Fruit fly (Drosophila melanogaster) whole organism, wandering third instar larva: ENCODE measurements around the gene Nthl1.
A peak's percentile ranks its signal among the peaks of the same experiment; 100 is the strongest.

Experiments used
- Abd-B ChIP-seq: fragments of >200 bp; optimal IDR thresholded peaks from 2 replicates; lab custom pipeline; 2017; ENCODE audit warnings: missing biosample characterization, missing genetic modification characterization
- CG32264 ChIP-seq: fragments of 200-800 bp; sonication (Bioruptor generic); optimal IDR thresholded peaks from 2 replicates; lab custom pipeline; 2016; ENCODE audit warnings: missing biosample characterization, missing genetic modification characterization
- CG9705 ChIP-seq: fragments of 200-800 bp; sonication (Bioruptor generic); optimal IDR thresholded peaks from 2 replicates; lab custom pipeline; 2018; ENCODE audit warnings: missing biosample characterization, mild to moderate bottlenecking, missing genetic modification characterization
- CrebA ChIP-seq: fragments of 200-800 bp; sonication (Bioruptor generic); optimal IDR thresholded peaks from 2 replicates; lab custom pipeline; 2016; ENCODE audit warnings: missing biosample characterization, mild to moderate bottlenecking, missing genetic modification characterization, borderline replicate concordance
- Dfd ChIP-seq: fragments of >200 bp; optimal IDR thresholded peaks from 2 replicates; lab custom pipeline; 2017; ENCODE audit warnings: missing biosample characterization, missing genetic modification characterization
- Dif ChIP-seq: fragments of 200-275, 200-300 bp; sonication (Bioruptor generic); optimal IDR thresholded peaks from 2 replicates; lab custom pipeline; 2018; ENCODE audit warnings: missing biosample characterization, missing genetic modification characterization; ENCODE audit not compliant: partially characterized antibody
- GATAd ChIP-seq: sonication (Bioruptor generic); optimal IDR thresholded peaks from 2 replicates; lab custom pipeline; 2016; ENCODE audit warnings: missing biosample characterization, missing genetic modification characterization
- HLH106 ChIP-seq: fragments of 200-800 bp; optimal IDR thresholded peaks from 3 replicates; lab custom pipeline; 2019; ENCODE audit warnings: missing biosample characterization, mild to moderate bottlenecking, missing genetic modification characterization, moderate library complexity
- Hnf4 ChIP-seq: fragments of 200-800 bp; sonication (Bioruptor generic); optimal IDR thresholded peaks from 2 replicates; lab custom pipeline; 2016; ENCODE audit warnings: missing biosample characterization, mild to moderate bottlenecking, missing genetic modification characterization
- Hr78 ChIP-seq: fragments of >200 bp; optimal IDR thresholded peaks from 2 replicates; lab custom pipeline; 2017; ENCODE audit warnings: missing biosample characterization, missing genetic modification characterization
- Hr83 ChIP-seq: fragments of 200-300 bp; sonication (Bioruptor generic); optimal IDR thresholded peaks from 2 replicates; lab custom pipeline; 2016; ENCODE audit warnings: missing biosample characterization, mild to moderate bottlenecking, missing genetic modification characterization, moderate library complexity; ENCODE audit not compliant: poor library complexity, severe bottlenecking
- Jra ChIP-seq: sonication (Bioruptor generic); optimal IDR thresholded peaks from 2 replicates; lab custom pipeline; 2016; ENCODE audit warnings: missing biosample characterization, missing genetic modification characterization
- Mio ChIP-seq: sonication (Bioruptor generic); optimal IDR thresholded peaks from 2 replicates; lab custom pipeline; 2016; ENCODE audit warnings: missing biosample characterization, missing genetic modification characterization
- Myc ChIP-seq: fragments of >200 bp; optimal IDR thresholded peaks from 2 replicates; lab custom pipeline; 2017
- N ChIP-seq: fragments of >200 bp; optimal IDR thresholded peaks from 2 replicates; lab custom pipeline; 2018; ENCODE audit warnings: missing biosample characterization, missing external identifiers, missing genetic modification characterization
- OdsH ChIP-seq: fragments of 200-800 bp; sonication (Bioruptor generic); optimal IDR thresholded peaks from 2 replicates; lab custom pipeline; 2016; ENCODE audit warnings: missing biosample characterization, mild to moderate bottlenecking, missing genetic modification characterization
- Rel ChIP-seq, 2 experiments: fragments of 200-800 bp; sonication (Bioruptor generic) in 1 of 2; optimal IDR thresholded peaks; 2 replicates in 1 of 2; 3 replicates in 1 of 2; lab custom pipeline; 2016 to 2019; ENCODE audit warnings: mild to moderate bottlenecking in 2 of 2, missing biosample characterization in 2 of 2, missing genetic modification characterization in 2 of 2, moderate library complexity in 1 of 2
- Sp1 ChIP-seq: fragments of 200-800 bp; sonication (Bioruptor generic); optimal IDR thresholded peaks from 3 replicates; lab custom pipeline; 2019; ENCODE audit warnings: missing biosample characterization, mild to moderate bottlenecking, missing genetic modification characterization, moderate library complexity
- Vsx2 ChIP-seq: fragments of 200-300, 225-300 bp; sonication (Bioruptor generic); optimal IDR thresholded peaks from 2 replicates; lab custom pipeline; 2018; ENCODE audit warnings: missing biosample characterization, missing genetic modification characterization; ENCODE audit not compliant: partially characterized antibody
- br ChIP-seq: fragments of 200-800 bp; sonication (Bioruptor generic); optimal IDR thresholded peaks from 2 replicates; lab custom pipeline; 2016; ENCODE audit warnings: missing biosample characterization, missing genetic modification characterization
- brk ChIP-seq: fragments of 200-800 bp; sonication (Bioruptor generic); optimal IDR thresholded peaks from 2 replicates; lab custom pipeline; 2016; ENCODE audit warnings: missing biosample characterization, mild to moderate bottlenecking, missing genetic modification characterization
- dl ChIP-seq, 2 experiments: fragments of 175-275, 200-275 bp in 1 of 2; fragments of 200-275 bp in 1 of 2; sonication (Bioruptor generic); optimal IDR thresholded peaks; lab custom pipeline; 2018; ENCODE audit warnings: mild to moderate bottlenecking in 2 of 2, missing biosample characterization in 2 of 2, missing genetic modification characterization in 2 of 2, moderate library complexity in 2 of 2; ENCODE audit not compliant: partially characterized antibody in 2 of 2, insufficient read depth in 1 of 2
- dmrt93B ChIP-seq: fragments of 200-800 bp; sonication (Bioruptor generic); optimal IDR thresholded peaks from 2 replicates; lab custom pipeline; 2018; ENCODE audit warnings: missing biosample characterization, mild to moderate bottlenecking, missing genetic modification characterization
- dsf ChIP-seq: sonication (Bioruptor generic); optimal IDR thresholded peaks from 2 replicates; lab custom pipeline; 2016; ENCODE audit warnings: missing biosample characterization, missing genetic modification characterization, borderline replicate concordance
- ey ChIP-seq: fragments of 200-800 bp; sonication (Bioruptor generic); optimal IDR thresholded peaks from 2 replicates; lab custom pipeline; 2016; ENCODE audit warnings: missing biosample characterization, missing genetic modification characterization
- foxo ChIP-seq, 2 experiments: fragments of 200-800 bp; sonication (Bioruptor generic); optimal IDR thresholded peaks; 2 replicates in 1 of 2; 3 replicates in 1 of 2; lab custom pipeline; 2016 to 2017; ENCODE audit warnings: missing biosample characterization in 2 of 2, missing genetic modification characterization in 2 of 2
- fru ChIP-seq: fragments of 200-800 bp; sonication (Bioruptor generic); optimal IDR thresholded peaks from 3 replicates; lab custom pipeline; 2016; ENCODE audit warnings: missing biosample characterization, mild to moderate bottlenecking, missing genetic modification characterization
- h ChIP-seq: fragments of 200-800 bp; sonication (Bioruptor generic); optimal IDR thresholded peaks from 3 replicates; lab custom pipeline; 2016; ENCODE audit warnings: missing biosample characterization, mild to moderate bottlenecking, missing genetic modification characterization
- jim ChIP-seq: fragments of 175-275, 200-325 bp; sonication (Bioruptor generic); optimal IDR thresholded peaks from 2 replicates; lab custom pipeline; 2016; ENCODE audit warnings: missing biosample characterization, mild to moderate bottlenecking, missing genetic modification characterization
- lola ChIP-seq: fragments of >200 bp; optimal IDR thresholded peaks from 2 replicates; lab custom pipeline; 2017; ENCODE audit warnings: missing biosample characterization, missing genetic modification characterization
- pan ChIP-seq: fragments of >200 bp; optimal IDR thresholded peaks from 2 replicates; lab custom pipeline; 2017
- psq ChIP-seq: fragments of 200-800 bp; sonication (Bioruptor generic); optimal IDR thresholded peaks from 3 replicates; lab custom pipeline; 2017; ENCODE audit warnings: missing biosample characterization, mild to moderate bottlenecking, missing genetic modification characterization, moderate library complexity
- rgr ChIP-seq: fragments of 200-800 bp; sonication (Bioruptor generic); optimal IDR thresholded peaks from 3 replicates; lab custom pipeline; 2016; ENCODE audit warnings: missing biosample characterization, mild to moderate bottlenecking, missing genetic modification characterization
- sage ChIP-seq: fragments of 200-800 bp; sonication (Bioruptor generic); optimal IDR thresholded peaks from 2 replicates; lab custom pipeline; 2016; ENCODE audit warnings: missing biosample characterization, mild to moderate bottlenecking, missing genetic modification characterization
- sv ChIP-seq: fragments of 200-800 bp; sonication (Bioruptor generic); optimal IDR thresholded peaks from 3 replicates; lab custom pipeline; 2016; ENCODE audit warnings: missing biosample characterization, missing genetic modification characterization
- tai ChIP-seq: sonication (Bioruptor generic); optimal IDR thresholded peaks from 2 replicates; lab custom pipeline; 2016; ENCODE audit warnings: missing biosample characterization, missing genetic modification characterization
- usp ChIP-seq: fragments of >200 bp; optimal IDR thresholded peaks from 2 replicates; lab custom pipeline; 2017; ENCODE audit warnings: missing biosample characterization, missing genetic modification characterization
- woc ChIP-seq: sonication (Bioruptor generic); optimal IDR thresholded peaks from 2 replicates; lab custom pipeline; 2016; ENCODE audit warnings: missing biosample characterization, mild to moderate bottlenecking, missing genetic modification characterization

The Nthl1 gene

DNA sequence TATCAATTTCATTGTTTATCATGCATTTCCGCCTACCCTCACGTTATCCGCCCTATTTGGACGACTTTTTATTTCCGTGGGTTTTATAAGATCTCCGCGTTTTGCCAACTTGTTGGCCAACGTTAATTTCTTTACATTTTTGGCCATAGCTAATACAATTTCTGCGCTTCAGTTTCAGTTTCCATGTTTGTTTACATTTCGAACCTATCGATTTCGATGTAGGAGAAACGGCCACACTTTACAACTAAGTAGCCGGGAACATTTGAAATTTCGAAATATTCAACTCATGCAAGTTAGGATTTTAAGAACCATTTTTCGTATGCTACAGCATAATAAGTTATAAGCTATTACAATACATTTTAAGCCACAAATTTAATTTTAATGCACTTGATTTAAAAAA is at the start of gene Nthl1:
Gene Nthl1, minus strand, starts transcription at position 208 of the 400 bp plus-strand sequence.
- no peak for TF ChIP-seq Hr78 (GFP tag; lab: Kevin White, UChicago)
- no peak for TF ChIP-seq pan (lab: Kevin White, UChicago)
- TF ChIP-seq fru (GFP tag; lab: Kevin White, UChicago) = no peak
- no peak for TF ChIP-seq Dif (GFP tag; lab: Kevin White, UChicago)
- TF ChIP-seq dl (GFP tag; optimal IDR thresholded peaks at IDR 0.05; lab: Kevin White, UChicago; ENCODE audit: insufficient read depth in 1 of 2, partially characterized antibody in 2 of 2) = no peak
- no peak for TF ChIP-seq ey (GFP tag; lab: Kevin White, UChicago)
- no peak for TF ChIP-seq CrebA (GFP tag; lab: Kevin White, UChicago)
- no peak for TF ChIP-seq Abd-B (GFP tag; lab: Kevin White, UChicago)
- no peak for TF ChIP-seq Sp1 (GFP tag; lab: Kevin White, UChicago)
- TF ChIP-seq h (GFP tag; lab: Kevin White, UChicago) = no peak

DNA sequence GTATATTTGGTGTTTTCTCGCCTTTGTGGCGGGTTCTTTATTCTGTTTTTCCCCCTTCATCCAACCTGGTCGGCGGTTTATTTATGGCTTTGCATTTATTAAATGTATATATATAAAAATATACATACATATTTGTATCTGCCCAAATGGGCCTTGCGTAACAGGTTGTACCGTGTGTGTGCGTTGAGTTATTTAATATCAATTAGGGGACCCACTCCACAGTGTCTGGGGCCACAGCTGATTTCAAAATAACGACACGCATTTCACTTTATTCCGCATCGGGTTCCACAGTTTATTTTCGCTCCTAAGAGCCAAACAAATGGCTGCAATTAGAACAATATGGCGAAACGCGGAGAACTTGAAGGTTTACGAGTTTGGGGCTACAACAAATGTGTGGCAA is 47.9 kb upstream of the Nthl1 start:
- TF ChIP-seq dl (GFP tag; optimal IDR thresholded peaks at IDR 0.05; lab: Kevin White, UChicago; ENCODE audit: insufficient read depth in 1 of 2, partially characterized antibody in 2 of 2) (no peak), Rel (GFP tag; optimal IDR thresholded peaks at IDR 0.05; lab: Kevin White, UChicago) (no peak), Rel (tag; optimal IDR thresholded peaks at IDR 0.05; lab: Kevin White, UChicago) (peak; percentile 85)

DNA sequence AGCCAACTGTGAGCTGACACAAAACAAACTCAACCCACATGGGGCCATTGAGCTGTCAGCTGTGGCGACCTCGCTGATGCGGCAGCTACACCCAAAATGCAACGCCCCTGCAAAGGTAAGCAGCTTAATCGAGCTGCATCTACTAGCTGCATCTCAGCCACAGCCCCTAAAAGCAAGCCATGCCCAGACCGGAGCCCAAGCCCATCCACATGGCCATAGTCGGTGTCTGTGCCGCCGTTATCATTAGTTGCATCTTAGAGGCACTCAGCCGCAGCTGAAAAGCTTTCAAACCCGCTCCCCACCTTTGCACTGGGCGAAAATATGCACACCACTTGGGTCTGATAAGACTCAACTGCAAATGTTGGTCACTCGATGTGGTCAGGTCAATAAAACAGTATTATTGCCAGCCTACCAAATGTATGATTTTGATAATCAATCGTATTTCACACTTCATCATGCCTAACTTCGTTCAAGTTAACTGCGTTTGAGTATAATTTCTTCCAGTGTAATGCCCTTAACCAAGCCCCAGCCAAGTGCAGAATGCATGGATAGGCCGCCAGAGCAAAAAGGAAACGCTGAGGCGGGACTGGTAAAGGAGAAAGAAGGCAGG is 46.5 kb upstream of the Nthl1 start:
- no peak for TF ChIP-seq Dfd (GFP tag; lab: Kevin White, UChicago)
- TF ChIP-seq Dif (GFP tag; lab: Kevin White, UChicago) = no peak
- peak; percentile 27 for TF ChIP-seq rgr (GFP tag; lab: Kevin White, UChicago)
- no peak for TF ChIP-seq lola (GFP tag; lab: Kevin White, UChicago)
- TF ChIP-seq Myc (lab: Kevin White, UChicago) = no peak
- TF ChIP-seq ey (GFP tag; lab: Kevin White, UChicago) = peak; percentile 25
- no peak for TF ChIP-seq CG32264 (GFP tag; lab: Kevin White, UChicago)
- TF ChIP-seq Jra (GFP tag; lab: Kevin White, UChicago) = no peak
- TF ChIP-seq Vsx2 = no peak
- no peak for TF ChIP-seq Abd-B (GFP tag; lab: Kevin White, UChicago)
- no peak for TF ChIP-seq Mio
- no peak for TF ChIP-seq Rel (GFP tag; optimal IDR thresholded peaks at IDR 0.05; lab: Kevin White, UChicago)
- TF ChIP-seq Rel (tag; optimal IDR thresholded peaks at IDR 0.05; lab: Kevin White, UChicago) = no peak
- TF ChIP-seq foxo (GFP tag; optimal IDR thresholded peaks at IDR 0.05; lab: Kevin White, UChicago) = peak in 1 of 2 experiments; percentile 34
- TF ChIP-seq N (GFP tag; lab: Kevin White, UChicago) = no peak
- no peak for TF ChIP-seq CrebA (GFP tag; lab: Kevin White, UChicago)
- no peak for TF ChIP-seq Hr78 (GFP tag; lab: Kevin White, UChicago)
- TF ChIP-seq dmrt93B (GFP tag; lab: Kevin White, UChicago) = no peak
- no peak for TF ChIP-seq usp (GFP tag; lab: Kevin White, UChicago)
- no peak for TF ChIP-seq GATAd (GFP tag; lab: Kevin White, UChicago)
- no peak for TF ChIP-seq CG9705 (GFP tag; lab: Kevin White, UChicago)
- no peak for TF ChIP-seq jim (GFP tag; lab: Kevin White, UChicago)
- TF ChIP-seq fru (GFP tag; lab: Kevin White, UChicago) = peak; percentile 17
- no peak for TF ChIP-seq brk
- TF ChIP-seq tai (GFP tag; lab: Kevin White, UChicago) = no peak
- no peak for TF ChIP-seq Sp1 (GFP tag; lab: Kevin White, UChicago)
- TF ChIP-seq dl (GFP tag; optimal IDR thresholded peaks at IDR 0.05; lab: Kevin White, UChicago; ENCODE audit: insufficient read depth in 1 of 2, partially characterized antibody in 2 of 2) = no peak
- TF ChIP-seq sv (GFP tag; lab: Kevin White, UChicago) = peak; percentile 14
- TF ChIP-seq h (GFP tag; lab: Kevin White, UChicago) = peak; percentile 35
- TF ChIP-seq sage (GFP tag; lab: Kevin White, UChicago) = no peak
- TF ChIP-seq woc (GFP tag; lab: Kevin White, UChicago) = no peak
- TF ChIP-seq Hr83 (GFP tag; lab: Kevin White, UChicago) = no peak
- peak; percentile 10 for TF ChIP-seq br (GFP tag; lab: Kevin White, UChicago)
- no peak for TF ChIP-seq pan (lab: Kevin White, UChicago)
- no peak for TF ChIP-seq Hnf4 (GFP tag; lab: Kevin White, UChicago)
- TF ChIP-seq OdsH (GFP tag; lab: Kevin White, UChicago) = peak; percentile 9
- peak; percentile 1 for TF ChIP-seq psq
- TF ChIP-seq HLH106 (tag; lab: Kevin White, UChicago) = no peak
- no peak for TF ChIP-seq dsf
